Worm (Caenorhabditis elegans): ENCODE data around the gene ztf-31.

ztf-31 gene

DNA sequence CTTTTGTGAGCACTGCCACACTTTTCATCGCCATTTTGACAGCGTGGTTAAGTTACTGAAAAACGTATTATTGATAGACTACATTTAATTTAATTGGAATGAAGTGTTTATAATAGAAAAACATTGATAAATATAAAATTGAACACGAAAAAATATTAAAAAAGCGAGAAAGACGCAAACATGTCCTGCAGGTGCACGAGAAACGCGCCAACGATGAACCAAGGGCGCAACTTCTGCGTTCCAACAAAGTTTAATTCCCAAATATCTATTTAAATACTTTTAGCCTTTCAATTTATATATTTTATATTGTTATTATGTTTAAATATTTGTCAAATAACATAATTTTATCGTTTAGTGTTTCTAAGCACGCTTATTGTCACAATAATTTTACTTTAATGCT lies 7.0 kb upstream of the ztf-31 start, which contains the start of gene ndus-8 (continued):
- TF ChIP-seq nhr-84 (tag; optimal IDR thresholded peaks at IDR 0.05) (no peak), egl-13 (tag; optimal IDR thresholded peaks at IDR 0.05) (peak; percentile 18), fos-1 (tag; optimal IDR thresholded peaks at IDR 0.05) (no peak), ceh-82 (tag; optimal IDR thresholded peaks at IDR 0.05) (peak in 2 of 3 experiments; percentile 47 to 77), ceh-88 (GFP tag; IDR thresholded peaks at IDR 0.05) (no peak), nhr-19 (GFP tag; conservative IDR thresholded peaks at IDR 0.05) (peak; percentile 84), unc-98 (GFP tag; IDR thresholded peaks at IDR 0.05) (no peak), grh-1 (GFP tag; IDR thresholded peaks at IDR 0.05) (no peak), alr-1 (tag; optimal IDR thresholded peaks at IDR 0.05; ENCODE audit: borderline replicate concordance) (no peak), jun-1 (tag; optimal IDR thresholded peaks at IDR 0.05) (peak; percentile 17), hpl-2 (GFP tag; optimal IDR thresholded peaks at IDR 0.05) (peak; percentile 57), nhr-76 (tag; optimal IDR thresholded peaks at IDR 0.05) (no peak), egl-27 (tag; optimal IDR thresholded peaks at IDR 0.05) (no peak), sox-4 (tag; optimal IDR thresholded peaks at IDR 0.05) (no peak), ets-5 (GFP tag; IDR thresholded peaks at IDR 0.05) (no peak), mdl-1 (tag; optimal IDR thresholded peaks at IDR 0.05) (peak in 1 of 2 experiments; percentile 57), fkh-4 (tag; optimal IDR thresholded peaks at IDR 0.05; ENCODE audit: borderline replicate concordance) (no peak), zip-4 (GFP tag; optimal IDR thresholded peaks at IDR 0.05) (peak; percentile 35), hlh-17 (GFP tag; optimal IDR thresholded peaks at IDR 0.05; ENCODE audit: borderline replicate concordance) (no peak), ama-1 (optimal IDR thresholded peaks at IDR 0.05) (no peak), ceh-63 (GFP tag; optimal IDR thresholded peaks at IDR 0.05) (no peak), tlp-1 (tag; optimal IDR thresholded peaks at IDR 0.05) (no peak), pqm-1 (tag; optimal IDR thresholded peaks at IDR 0.05) (no peak), ces-1 (GFP tag; optimal IDR thresholded peaks at IDR 0.05) (no peak), tbx-2 (tag; optimal IDR thresholded peaks at IDR 0.05) (peak; percentile 69), hlh-4 (tag; optimal IDR thresholded peaks at IDR 0.05) (no peak), mef-2 (tag; optimal IDR thresholded peaks at IDR 0.05) (no peak), aha-1 (tag; optimal IDR thresholded peaks at IDR 0.05) (no peak), nhr-47 (tag; optimal IDR thresholded peaks at IDR 0.05) (peak; percentile 76), snpc-4 (tag; optimal IDR thresholded peaks at IDR 0.05) (peak; percentile 52), lin-15B (tag; optimal IDR thresholded peaks at IDR 0.05) (peak; percentile 39), unc-130 (tag; optimal IDR thresholded peaks at IDR 0.05) (peak; percentile 90), elt-3 (tag; optimal IDR thresholded peaks at IDR 0.05) (peak in 1 of 6 experiments; percentile 53), nhr-20 (tag; optimal IDR thresholded peaks at IDR 0.05) (peak; percentile 81), nhr-90 (tag; optimal IDR thresholded peaks at IDR 0.05; ENCODE audit: poor library complexity) (peak; percentile 78), rnt-1 (tag; optimal IDR thresholded peaks at IDR 0.05) (peak; percentile 77), dsc-1 (tag; optimal IDR thresholded peaks at IDR 0.05) (peak; percentile 78), efl-3 (GFP tag; optimal IDR thresholded peaks at IDR 0.05) (no peak), unc-86 (tag; optimal IDR thresholded peaks at IDR 0.05) (peak; percentile 56), F16B12.6 (tag; optimal IDR thresholded peaks at IDR 0.05) (peak; percentile 59), ztf-11 (tag; optimal IDR thresholded peaks at IDR 0.05) (peak in 1 of 2 experiments; percentile 39), nhr-12 (tag; optimal IDR thresholded peaks at IDR 0.05) (no peak), nhr-237 (tag; optimal IDR thresholded peaks at IDR 0.05) (no peak), pax-3 (tag; optimal IDR thresholded peaks at IDR 0.05) (no peak), lir-3 (tag; optimal IDR thresholded peaks at IDR 0.05; ENCODE audit: poor library complexity) (peak; percentile 38), nhr-77 (tag; optimal IDR thresholded peaks at IDR 0.05) (no peak)
